Worm (Caenorhabditis elegans) whole organism, early embryonic: ENCODE data around the gene lir-3.

Experiments
- B0310.2 ChIP-seq: sonication (generic microtip); optimal IDR thresholded peaks from 2 replicates; lab custom pipeline; 2016; ENCODE audit warnings: mild to moderate bottlenecking, missing genetic modification characterization, missing compliant biosample characterization
- F13C5.2 ChIP-seq: sonication (generic microtip); optimal IDR thresholded peaks from 2 replicates; lab custom pipeline; 2017; ENCODE audit warnings: mild to moderate bottlenecking, missing genetic modification characterization, inconsistent platforms, missing compliant biosample characterization
- aly-1 ChIP-seq: sonication (generic microtip); optimal IDR thresholded peaks from 2 replicates; lab custom pipeline; 2016; ENCODE audit warnings: missing genetic modification characterization, missing compliant biosample characterization
- ama-1 ChIP-seq: fragments of 150-350 bp; optimal IDR thresholded peaks from 2 replicates; lab custom pipeline; 2014
- ceh-13 ChIP-seq: fragments of 200-800 bp; sonication (Bioruptor generic); optimal IDR thresholded peaks from 2 replicates; lab custom pipeline; 2018; ENCODE audit warnings: mild to moderate bottlenecking, missing genetic modification characterization, missing compliant biosample characterization
- flt-1 ChIP-seq: fragments of 200-800 bp; sonication (Bioruptor generic); IDR thresholded peaks from 2 replicates; pipeline ENCODE4 v1.3.6; 2022; ENCODE audit warnings: missing genetic modification characterization, missing compliant biosample characterization
- hmg-4 ChIP-seq: fragments of 200-800 bp; sonication (Bioruptor generic); optimal IDR thresholded peaks from 2 replicates; lab custom pipeline; 2018; ENCODE audit warnings: mild to moderate bottlenecking, missing genetic modification characterization, missing compliant biosample characterization
- pes-1 ChIP-seq: fragments of 200-800 bp; sonication (Bioruptor generic); IDR thresholded peaks from 2 replicates; pipeline ENCODE4 v1.3.6; 2022; ENCODE audit warnings: missing genetic modification reagents, missing genetic modification characterization, missing compliant biosample characterization
- scrt-1 ChIP-seq: fragments of 200-800 bp; sonication (Bioruptor generic); IDR thresholded peaks from 2 replicates; pipeline ENCODE4 v1.3.6; 2022; ENCODE audit warnings: missing genetic modification characterization, missing compliant biosample characterization
- sea-1 ChIP-seq: fragments of 200-800 bp; sonication (Bioruptor generic); conservative IDR thresholded peaks from 2 replicates; pipeline ENCODE4 v1.3.6; 2022; ENCODE audit warnings: missing genetic modification characterization, missing compliant biosample characterization
- tbx-11 ChIP-seq: fragments of 200-800 bp; sonication (Bioruptor generic); IDR thresholded peaks from 2 replicates; pipeline ENCODE4 v1.3.6; 2022; ENCODE audit warnings: missing genetic modification characterization, missing compliant biosample characterization

ce11 chrII:11202581-11203271 lies 18.1 kb upstream of the lir-3 start, which contains the start of gene srap-1:
- no peak for TF ChIP-seq ama-1 (lab: Kevin White, UChicago)
- TF ChIP-seq tbx-11 = no peak
- no peak for TF ChIP-seq flt-1 (GFP tag; lab: Robert Waterston, UW)
- TF ChIP-seq ceh-13 (GFP tag; lab: Kevin White, UChicago) = no peak
- no peak for TF ChIP-seq pes-1 (GFP tag; lab: Robert Waterston, UW)
- no peak for TF ChIP-seq scrt-1 (GFP tag; lab: Robert Waterston, UW)
- no peak for TF ChIP-seq F13C5.2 (tag; lab: Kevin White, UChicago)
- TF ChIP-seq hmg-4 (GFP tag; lab: Kevin White, UChicago) = no peak
- no peak for TF ChIP-seq aly-1 (tag; lab: Kevin White, UChicago)
- no peak for TF ChIP-seq sea-1
- TF ChIP-seq B0310.2 (tag; lab: Kevin White, UChicago) = no peak
